Worm (Caenorhabditis elegans) whole organism, young adult: ENCODE data around the gene Y51H7C.9.

Experiments used
- B0019.2 ChIP-seq: fragments of 200-800 bp; sonication (Bioruptor generic); conservative IDR thresholded peaks from 2 replicates; pipeline ENCODE4 v1.3.6; 2022; ENCODE audit warnings: missing genetic modification reagents, missing genetic modification characterization, missing compliant biosample characterization
- ceh-58 ChIP-seq: fragments of 200-800 bp; sonication (Bioruptor generic); IDR thresholded peaks from 2 replicates; pipeline ENCODE4 v1.3.6; 2022; ENCODE audit warnings: missing genetic modification characterization, missing compliant biosample characterization
- snpc-4 ChIP-seq, 5 experiments: fragments of 150-350 bp in 1 of 5; sonication (generic microtip) in 4 of 5; optimal IDR thresholded peaks; 2 replicates each; lab custom pipeline; 2014 to 2018; ENCODE audit warnings: missing genetic modification characterization in 5 of 5, missing biosample characterization in 3 of 5, antibody characterized with exemption in 2 of 5, mild to moderate bottlenecking in 2 of 5, missing compliant biosample characterization in 2 of 5, missing genotype in 2 of 5, moderate library complexity in 2 of 5, missing genetic modification reagents in 1 of 5
- unc-62 ChIP-seq: fragments of 150-350 bp; optimal IDR thresholded peaks from 2 replicates; lab custom pipeline; 2014; ENCODE audit warnings: missing biosample characterization, missing genetic modification reagents, missing genetic modification characterization

DNA sequence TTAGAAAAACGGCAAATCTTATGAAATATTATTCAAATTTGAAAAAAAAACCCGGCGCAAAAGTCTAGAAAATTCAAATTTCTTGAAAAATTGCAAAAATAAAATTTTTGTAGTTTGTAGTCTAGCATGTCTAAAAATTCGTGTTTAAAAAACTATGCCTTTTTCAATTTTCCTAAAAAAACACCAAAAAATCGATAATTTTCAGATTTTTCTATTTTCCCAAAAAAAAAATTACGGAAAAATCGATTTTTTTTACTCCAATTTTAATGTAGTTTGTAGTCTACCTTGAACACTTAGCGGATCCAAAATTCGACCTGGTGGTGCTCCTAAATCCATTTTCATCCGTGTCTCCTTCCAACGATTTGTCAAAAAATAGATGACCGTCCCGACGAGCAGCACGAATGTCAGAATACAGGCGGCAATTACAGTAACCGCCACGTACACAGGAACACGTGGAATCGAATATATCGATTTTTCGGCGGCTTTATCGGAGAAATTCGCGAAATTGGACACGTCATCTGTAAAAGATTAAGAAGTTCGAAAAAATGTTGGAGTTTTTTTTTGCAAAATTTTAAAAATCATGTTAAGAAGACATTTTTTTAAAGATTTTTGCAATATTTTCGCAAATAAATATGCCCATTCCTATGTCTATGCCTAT is 9.7 kb upstream of the Y51H7C.9 start:
- TF ChIP-seq ceh-58 (GFP tag; lab: Robert Waterston, UW) (no peak), snpc-4 (GFP tag; optimal IDR thresholded peaks at IDR 0.05; lab: Kevin White, UChicago) (no peak), snpc-4 (tag; optimal IDR thresholded peaks at IDR 0.05; lab: Kevin White, UChicago) (no peak), B0019.2 (GFP tag; lab: Robert Waterston, UW) (no peak), unc-62 (no peak)
